Worm (Caenorhabditis elegans): ENCODE measurements around the gene C35B1.2.

Gene C35B1.2

DNA sequence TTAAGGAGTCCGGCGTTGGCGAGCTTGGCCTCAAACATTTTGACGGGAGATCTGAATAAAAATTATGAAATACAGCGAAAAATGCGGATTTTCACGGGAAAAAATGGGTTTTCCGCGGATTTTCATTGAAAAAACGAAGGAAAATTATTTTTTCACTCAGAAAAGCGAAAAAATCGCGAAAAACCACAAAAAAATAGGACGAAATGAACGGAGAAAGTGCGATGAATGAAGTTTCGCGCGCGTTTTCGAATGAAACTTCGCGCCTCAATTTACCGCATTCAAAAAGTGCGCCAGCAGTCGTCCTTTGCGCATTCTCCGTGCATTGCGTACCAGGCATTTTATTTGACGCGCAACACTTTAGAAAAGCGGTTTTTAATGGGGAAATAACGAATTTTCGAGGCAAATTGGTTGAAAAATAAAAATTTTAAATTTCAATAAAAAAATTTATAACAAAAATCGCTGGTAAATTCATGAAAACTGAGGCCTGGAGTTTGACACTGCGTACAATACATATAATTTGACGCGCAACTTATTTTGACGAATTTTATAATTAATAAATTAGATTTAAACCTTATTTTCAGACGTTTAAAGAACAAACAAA, 36.5 kb upstream of the C35B1.2 start, which contains the start of gene pcn-1 (continued):
- TF ChIP-seq snpc-1.1 (tag; optimal IDR thresholded peaks at IDR 0.05; ENCODE audit: insufficient read depth) (peak; percentile 72), ceh-27 (GFP tag; optimal IDR thresholded peaks at IDR 0.05) (peak; percentile 80), mes-4 (tag; optimal IDR thresholded peaks at IDR 0.05) (no peak), lsy-27 (tag; optimal IDR thresholded peaks at IDR 0.05; ENCODE audit: borderline replicate concordance, insufficient read depth) (peak; percentile 12), B0019.2 (GFP tag; conservative IDR thresholded peaks at IDR 0.05) (peak; percentile 87), akir-1 (GFP tag; optimal IDR thresholded peaks at IDR 0.05) (no peak), Y95B8A.8 (GFP tag; IDR thresholded peaks at IDR 0.05) (peak; percentile 92), madf-10 (tag; optimal IDR thresholded peaks at IDR 0.05) (peak; percentile 86), Y67H2A.10 (GFP tag; conservative IDR thresholded peaks at IDR 0.05) (peak; percentile 64; the same call in 1 of the 2 replicates), rec-8 (tag; optimal IDR thresholded peaks at IDR 0.05) (peak in 1 of 2 experiments; percentile 9), T07F8.4 (tag; optimal IDR thresholded peaks at IDR 0.05) (no peak), egl-18 (GFP tag; IDR thresholded peaks at IDR 0.05) (peak; percentile 80), ama-1 (optimal IDR thresholded peaks at IDR 0.05) (no peak), ama-1 (GFP tag; optimal IDR thresholded peaks at IDR 0.05) (peak in 1 of 2 experiments; percentile 23), let-526 (GFP tag; IDR thresholded peaks at IDR 0.05) (peak; percentile 86), C17E4.6 (GFP tag; IDR thresholded peaks at IDR 0.05) (peak; percentile 98), lin-26 (GFP tag; IDR thresholded peaks at IDR 0.05) (no peak), lin-35 (GFP tag; optimal IDR thresholded peaks at IDR 0.05) (peak; percentile 84 to 97 (median 87)), ztf-22 (GFP tag; optimal IDR thresholded peaks at IDR 0.05) (peak; percentile 29), ekl-4 (GFP tag; IDR thresholded peaks at IDR 0.05) (peak; percentile 98), hmg-1.2 (GFP tag; IDR thresholded peaks at IDR 0.05) (peak; percentile 85), F57A8.1 (GFP tag; optimal IDR thresholded peaks at IDR 0.05) (no peak), ceh-79 (tag; optimal IDR thresholded peaks at IDR 0.05) (peak; percentile 41), lsl-1 (GFP tag; optimal IDR thresholded peaks at IDR 0.05) (peak; percentile 92), hrde-1 (tag; optimal IDR thresholded peaks at IDR 0.05; ENCODE audit: borderline replicate concordance) (peak; percentile 86), egrh-3 (GFP tag; IDR thresholded peaks at IDR 0.05) (peak; percentile 38; the same call in 1 of the 2 replicates), ceh-91 (GFP tag; IDR thresholded peaks at IDR 0.05) (peak; percentile 96), F52B5.7 (tag; optimal IDR thresholded peaks at IDR 0.05) (peak; percentile 24), dpl-1 (GFP tag; optimal IDR thresholded peaks at IDR 0.05) (peak; percentile 99), F57C9.4 (tag; optimal IDR thresholded peaks at IDR 0.05) (peak; percentile 89), sptf-2 (GFP tag; optimal IDR thresholded peaks at IDR 0.05) (no peak), ets-4 (GFP tag; optimal IDR thresholded peaks at IDR 0.05) (no peak), lir-1 (GFP tag; conservative IDR thresholded peaks at IDR 0.05) (peak; percentile 93), tbp1 (GFP tag; optimal IDR thresholded peaks at IDR 0.05) (peak; percentile 76), attf-3 (GFP tag; conservative IDR thresholded peaks at IDR 0.05) (peak; percentile 78), ztf-3 (GFP tag; optimal IDR thresholded peaks at IDR 0.05) (peak; percentile 67), ccch-3 (GFP tag; optimal IDR thresholded peaks at IDR 0.05) (peak; percentile 26), nfya-2 (GFP tag; IDR thresholded peaks at IDR 0.05) (no peak), nhr-80 (tag; optimal IDR thresholded peaks at IDR 0.05) (peak; percentile 56), ceh-58 (GFP tag; IDR thresholded peaks at IDR 0.05) (no peak), aptf-2 (GFP tag; conservative IDR thresholded peaks at IDR 0.05) (peak; percentile 75; the same call in 1 of the 2 replicates), ZK185.1 (tag; optimal IDR thresholded peaks at IDR 0.05; ENCODE audit: poor library complexity, severe bottlenecking) (peak; percentile 82), F55B11.4 (tag; optimal IDR thresholded peaks at IDR 0.05; ENCODE audit: borderline replicate concordance, insufficient read depth) (no peak), attf-6 (GFP tag; IDR thresholded peaks at IDR 0.05) (peak; percentile 84), let-607 (tag; optimal IDR thresholded peaks at IDR 0.05) (peak; percentile 76 to 86), F49E8.2 (tag; optimal IDR thresholded peaks at IDR 0.05; ENCODE audit: insufficient read depth) (peak; percentile 80)

Measured in whole organism, young adult.